Fruit fly (Drosophila melanogaster): ENCODE data around the gene Bx42.

- TF ChIP-seq br (GFP tag; optimal IDR thresholded peaks at IDR 0.05), result peak; percentile 17
- TF ChIP-seq dl (GFP tag; optimal IDR thresholded peaks at IDR 0.05; ENCODE audit: insufficient read depth in 1 of 2, partially characterized antibody in 2 of 2), result no peak
- TF ChIP-seq h (GFP tag; optimal IDR thresholded peaks at IDR 0.05), result peak; percentile 23
- TF ChIP-seq brk (GFP tag; optimal IDR thresholded peaks at IDR 0.05), result peak; percentile 8
- TF ChIP-seq CG32264 (GFP tag; optimal IDR thresholded peaks at IDR 0.05), result no peak
- no peak for TF ChIP-seq Myc (optimal IDR thresholded peaks at IDR 0.05)
- no peak for TF ChIP-seq usp (GFP tag; optimal IDR thresholded peaks at IDR 0.05)
- peak; percentile 18 for TF ChIP-seq HLH106 (tag; optimal IDR thresholded peaks at IDR 0.05)
- no peak for TF ChIP-seq Dfd (GFP tag; optimal IDR thresholded peaks at IDR 0.05)
- no peak for TF ChIP-seq Hr78 (GFP tag; optimal IDR thresholded peaks at IDR 0.05)
- TF ChIP-seq CG9705 (GFP tag; optimal IDR thresholded peaks at IDR 0.05), result no peak
- TF ChIP-seq foxo (GFP tag; optimal IDR thresholded peaks at IDR 0.05), result no peak
- TF ChIP-seq fru (GFP tag; optimal IDR thresholded peaks at IDR 0.05), result no peak
- no peak for TF ChIP-seq tai (GFP tag; optimal IDR thresholded peaks at IDR 0.05)
Measured at dm6 chrX:9155715-9156387, 49.4 kb upstream of the Bx42 start.

Data from whole organism, wandering third instar larva.